Worm (Caenorhabditis elegans): ENCODE measurements around the gene F52B11.2.

F52B11.2 gene

DNA sequence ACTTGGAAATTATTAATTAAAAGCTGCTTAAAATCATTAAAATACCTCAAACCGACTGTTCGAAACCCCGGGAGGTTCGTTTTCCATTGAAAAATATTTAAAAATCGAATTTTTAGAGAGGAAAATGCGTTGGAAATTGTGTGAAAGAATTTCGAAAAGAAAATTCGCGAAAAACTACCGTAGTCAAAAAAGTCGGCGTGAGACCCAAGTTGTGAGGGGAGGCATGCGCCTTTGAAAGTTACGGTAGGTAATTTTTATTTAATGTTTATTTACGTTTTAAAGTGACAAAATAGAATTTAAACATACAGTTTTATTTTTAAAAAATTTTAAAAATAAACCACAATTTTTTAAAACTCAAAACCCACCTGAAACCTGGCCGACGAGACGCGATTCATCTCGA, 32.2 kb downstream of the F52B11.2 start:
- TF ChIP-seq jun-1 (tag; optimal IDR thresholded peaks at IDR 0.05) (no peak), egl-5 (tag; optimal IDR thresholded peaks at IDR 0.05) (no peak), snpc-4 (tag; optimal IDR thresholded peaks at IDR 0.05) (peak; percentile 51), mml-1 (tag; optimal IDR thresholded peaks at IDR 0.05) (no peak), nhr-25 (tag; optimal IDR thresholded peaks at IDR 0.05) (no peak), ztf-4 (tag; optimal IDR thresholded peaks at IDR 0.05) (no peak)

ce11 chrIV:14119327-14119726, 36.0 kb downstream of the F52B11.2 start:
- no peak for TF ChIP-seq ama-1 (optimal IDR thresholded peaks at IDR 0.05)
- peak; percentile 81 for TF ChIP-seq nfya-1 (tag; optimal IDR thresholded peaks at IDR 0.05; ENCODE audit: insufficient read depth)
- no peak for TF ChIP-seq unc-39 (tag; optimal IDR thresholded peaks at IDR 0.05)
- no peak for TF ChIP-seq nhr-23 (tag; optimal IDR thresholded peaks at IDR 0.05)
- no peak for TF ChIP-seq lin-39 (tag; optimal IDR thresholded peaks at IDR 0.05)
- no peak for TF ChIP-seq ceh-82 (tag; optimal IDR thresholded peaks at IDR 0.05)

- TF ChIP-seq nhr-76 (tag; optimal IDR thresholded peaks at IDR 0.05) (no peak), fkh-2 (tag; optimal IDR thresholded peaks at IDR 0.05) (no peak), unc-62 (GFP tag; optimal IDR thresholded peaks at IDR 0.05) (no peak)
Observed at ce11 chrIV:14123956-14124355, 40.6 kb downstream of the F52B11.2 start, which contains the start of gene nkcc-1. Gene nkcc-1, minus strand, starts transcription at chrIV:14124056.

DNA sequence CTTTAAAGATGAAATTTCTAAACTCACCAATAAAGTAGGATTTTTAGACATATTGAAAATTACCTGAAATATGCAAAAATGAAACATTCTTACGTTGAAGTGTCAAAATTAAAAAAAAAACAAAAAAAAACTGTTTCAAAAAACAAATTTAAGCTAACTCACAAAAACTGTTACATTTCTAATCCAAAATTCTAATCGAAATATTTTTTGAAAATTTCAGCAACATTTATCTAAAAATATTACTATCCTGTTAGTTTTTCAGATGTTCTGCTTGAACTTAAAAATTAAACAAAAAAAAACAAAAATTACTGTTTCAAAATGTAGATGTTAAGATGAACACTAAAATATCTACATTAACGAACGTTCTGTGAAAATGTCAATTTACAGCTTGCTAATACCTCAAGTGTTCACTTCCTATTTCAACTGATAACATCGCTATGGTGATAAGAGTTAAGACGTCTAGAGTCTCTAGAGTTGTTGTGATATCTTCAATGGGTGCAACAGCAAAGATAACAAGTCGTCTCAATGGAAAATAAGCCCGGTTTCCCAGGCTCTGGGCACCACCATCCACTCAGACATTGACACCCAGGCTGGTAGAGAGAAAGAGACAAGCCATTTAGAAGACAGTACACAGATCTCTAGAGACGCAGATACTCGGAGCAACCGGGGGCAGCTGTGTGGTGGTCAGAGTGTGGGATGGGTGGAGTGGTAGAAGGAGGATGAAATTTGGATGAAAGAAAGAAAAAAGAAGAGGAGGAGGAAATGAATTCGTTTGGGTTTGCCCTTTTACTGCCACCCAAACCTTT, 44.6 kb downstream of the F52B11.2 start, which contains the start of gene H12I19.115:
H12I19.115 (minus strand) TSS at position 51 of the 806 bp plus-strand sequence.
- TF ChIP-seq elt-2 (tag; optimal IDR thresholded peaks at IDR 0.05): peak; percentile 69
- peak; percentile 58 for TF ChIP-seq lin-39 (tag; optimal IDR thresholded peaks at IDR 0.05)
- no peak for TF ChIP-seq nhr-25 (tag; optimal IDR thresholded peaks at IDR 0.05)
- peak; percentile 66 for TF ChIP-seq nfya-1 (tag; optimal IDR thresholded peaks at IDR 0.05; ENCODE audit: insufficient read depth)
- TF ChIP-seq unc-62 (GFP tag; optimal IDR thresholded peaks at IDR 0.05): no peak
- no peak for TF ChIP-seq ztf-11 (tag; optimal IDR thresholded peaks at IDR 0.05)
- TF ChIP-seq ama-1 (optimal IDR thresholded peaks at IDR 0.05): no peak
- no peak for TF ChIP-seq nhr-43 (tag; optimal IDR thresholded peaks at IDR 0.05; ENCODE audit: poor library complexity, severe bottlenecking)
- no peak for TF ChIP-seq sea-2 (GFP tag; optimal IDR thresholded peaks at IDR 0.05)
- TF ChIP-seq daf-12 (tag; optimal IDR thresholded peaks at IDR 0.05): no peak
- TF ChIP-seq ceh-16 (tag; optimal IDR thresholded peaks at IDR 0.05): no peak
- no peak for TF ChIP-seq nhr-76 (tag; optimal IDR thresholded peaks at IDR 0.05)
- TF ChIP-seq elt-3 (tag; optimal IDR thresholded peaks at IDR 0.05): no peak
- no peak for TF ChIP-seq egl-27 (tag; optimal IDR thresholded peaks at IDR 0.05)

DNA sequence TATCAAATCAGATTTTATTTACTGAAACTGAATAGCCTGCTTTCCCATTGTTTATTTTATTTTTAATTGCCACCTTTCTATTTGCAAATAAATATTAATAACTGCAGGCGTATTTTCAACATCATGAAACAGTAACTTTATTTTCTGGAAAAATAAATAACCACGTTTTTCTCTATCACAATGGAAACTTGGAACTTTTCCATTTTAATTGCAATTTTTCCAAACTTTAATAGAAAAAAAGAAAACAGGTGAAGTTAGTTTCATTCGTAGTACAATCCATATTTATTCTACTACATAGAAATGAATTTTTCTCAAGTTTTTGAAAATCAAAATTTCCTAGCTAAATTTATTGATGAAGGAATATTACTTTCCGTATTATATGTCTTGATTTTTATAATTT, 45.7 kb downstream of the F52B11.2 start, which contains the start of gene srz-42:
srz-42 (plus strand) TSS at position 301 of the 400 bp plus-strand sequence.
- no peak for TF ChIP-seq elt-3 (tag; optimal IDR thresholded peaks at IDR 0.05)
- TF ChIP-seq nhr-11 (tag; optimal IDR thresholded peaks at IDR 0.05): no peak
- no peak for TF ChIP-seq nhr-25 (tag; optimal IDR thresholded peaks at IDR 0.05)
- TF ChIP-seq aly-2 (tag; optimal IDR thresholded peaks at IDR 0.05): no peak
- no peak for TF ChIP-seq ama-1 (optimal IDR thresholded peaks at IDR 0.05)
- TF ChIP-seq eor-1 (tag; optimal IDR thresholded peaks at IDR 0.05): no peak
- TF ChIP-seq pqm-1 (tag; optimal IDR thresholded peaks at IDR 0.05): no peak
- no peak for TF ChIP-seq ceh-82 (tag; optimal IDR thresholded peaks at IDR 0.05)
- TF ChIP-seq nhr-43 (tag; optimal IDR thresholded peaks at IDR 0.05; ENCODE audit: poor library complexity, severe bottlenecking): no peak

ce11 chrIV:14131770-14132169, 48.4 kb downstream of the F52B11.2 start, which contains the start of gene srz-59:
Gene srz-59, plus strand, starts transcription at chrIV:14132070.
- TF ChIP-seq nfya-1 (tag; optimal IDR thresholded peaks at IDR 0.05; ENCODE audit: insufficient read depth): no peak
- TF ChIP-seq mdl-1 (tag; optimal IDR thresholded peaks at IDR 0.05): no peak
- no peak for TF ChIP-seq nhr-43 (tag; optimal IDR thresholded peaks at IDR 0.05; ENCODE audit: poor library complexity, severe bottlenecking)
- TF ChIP-seq fos-1 (tag; optimal IDR thresholded peaks at IDR 0.05): no peak

All from whole organism, L3 larva.